Fruit fly (Drosophila melanogaster) whole organism, embryonic: Measurements from ENCODE around the gene CG31687.

ENCODE experiments used
- CG10274 ChIP-seq: fragments of 200-800 bp; sonication (Bioruptor generic); optimal IDR thresholded peaks from 3 replicates; lab custom pipeline; 2017; ENCODE audit warnings: missing biosample characterization, mild to moderate bottlenecking, missing genetic modification characterization
- CG10979 ChIP-seq: fragments of 200-800 bp; sonication (Bioruptor generic); optimal IDR thresholded peaks from 2 replicates; lab custom pipeline; 2018; ENCODE audit warnings: missing biosample characterization, mild to moderate bottlenecking, missing genetic modification characterization, moderate library complexity
- CG11504 ChIP-seq: fragments of 200-800 bp; sonication (Bioruptor generic); optimal IDR thresholded peaks from 3 replicates; lab custom pipeline; 2019; ENCODE audit warnings: missing biosample characterization, mild to moderate bottlenecking, missing genetic modification characterization, moderate library complexity
- CG12219 ChIP-seq: fragments of 200-800 bp; sonication (Bioruptor generic); optimal IDR thresholded peaks from 3 replicates; lab custom pipeline; 2018; ENCODE audit warnings: missing biosample characterization, mild to moderate bottlenecking, missing genetic modification characterization
- CG12299 ChIP-seq: fragments of 200-800 bp; sonication (Bioruptor generic); optimal IDR thresholded peaks from 2 replicates; lab custom pipeline; 2018; ENCODE audit warnings: missing biosample characterization, mild to moderate bottlenecking, missing genetic modification characterization
- CG14710 ChIP-seq: fragments of 200-800 bp; sonication (Bioruptor generic); optimal IDR thresholded peaks from 3 replicates; lab custom pipeline; 2019; ENCODE audit warnings: missing biosample characterization, mild to moderate bottlenecking, missing genetic modification characterization, moderate library complexity
- CG16813 ChIP-seq: fragments of 200-800 bp; sonication (Bioruptor generic); IDR thresholded peaks from 3 replicates; pipeline ENCODE4 v1.3.6; 2022; ENCODE audit warnings: missing biosample characterization, missing genetic modification characterization; ENCODE audit not compliant: partially characterized antibody
- CG17385 ChIP-seq: fragments of 200-800 bp; sonication (Bioruptor generic); optimal IDR thresholded peaks from 3 replicates; lab custom pipeline; 2018; ENCODE audit warnings: missing biosample characterization, mild to moderate bottlenecking, missing genetic modification characterization
- CG17802 ChIP-seq: fragments of 200-800 bp; sonication (Bioruptor generic); optimal IDR thresholded peaks from 2 replicates; lab custom pipeline; 2018; ENCODE audit warnings: missing biosample characterization, mild to moderate bottlenecking, missing genetic modification characterization, moderate library complexity
- CG31365 ChIP-seq: fragments of 200-800 bp; sonication (Bioruptor generic); optimal IDR thresholded peaks from 2 replicates; lab custom pipeline; 2018; ENCODE audit warnings: missing biosample characterization, mild to moderate bottlenecking, missing genetic modification characterization
- CG3838 ChIP-seq: fragments of 200-800 bp; sonication (Bioruptor generic); optimal IDR thresholded peaks from 3 replicates; lab custom pipeline; 2016; ENCODE audit warnings: missing biosample characterization, missing genetic modification characterization
- CG5180 ChIP-seq: fragments of 200-800 bp; sonication (Bioruptor generic); optimal IDR thresholded peaks from 3 replicates; lab custom pipeline; 2017; ENCODE audit warnings: missing biosample characterization, missing genetic modification characterization, mild to moderate bottlenecking, moderate library complexity, missing genetic modification reagents
- CG6254 ChIP-seq: fragments of 200-800 bp; sonication (Bioruptor generic); optimal IDR thresholded peaks from 3 replicates; lab custom pipeline; 2017; ENCODE audit warnings: mild to moderate bottlenecking, missing biosample characterization, missing genetic modification reagents, missing genetic modification characterization
- CG6791 ChIP-seq: fragments of 200-800 bp; sonication (Bioruptor generic); IDR thresholded peaks from 3 replicates; pipeline ENCODE4 v1.3.6; 2022; ENCODE audit warnings: missing biosample characterization, missing genetic modification characterization; ENCODE audit not compliant: partially characterized antibody
- CG7357 ChIP-seq: fragments of 200-800 bp; sonication (Bioruptor generic); IDR thresholded peaks from 3 replicates; pipeline ENCODE4 v1.3.6; 2022; ENCODE audit warnings: missing biosample characterization, missing genetic modification characterization
- CG8281 ChIP-seq: fragments of 200-800 bp; sonication (Bioruptor generic); optimal IDR thresholded peaks from 2 replicates; lab custom pipeline; 2018; ENCODE audit warnings: missing biosample characterization, mild to moderate bottlenecking, missing genetic modification characterization, moderate library complexity
- CG8290 ChIP-seq, 3 experiments: fragments of 200-800 bp; sonication (Bioruptor generic); optimal IDR thresholded peaks; 2 replicates each; lab custom pipeline; 2016 to 2019; ENCODE audit warnings: missing biosample characterization in 3 of 3, missing genetic modification characterization in 3 of 3, mild to moderate bottlenecking in 2 of 3, moderate library complexity in 1 of 3
- CG9437 ChIP-seq: fragments of 200-800 bp; sonication (Bioruptor generic); optimal IDR thresholded peaks from 2 replicates; lab custom pipeline; 2018; ENCODE audit warnings: missing biosample characterization, mild to moderate bottlenecking, missing genetic modification characterization
- Dek ChIP-seq: fragments of 200-800 bp; sonication (Bioruptor generic); optimal IDR thresholded peaks from 3 replicates; lab custom pipeline; 2019; ENCODE audit warnings: missing biosample characterization, mild to moderate bottlenecking, missing genetic modification characterization, moderate library complexity
- Dip2 ChIP-seq: fragments of 200-800 bp; sonication (Bioruptor generic); IDR thresholded peaks from 2 replicates; pipeline ENCODE4 v1.3.6; 2022; ENCODE audit warnings: missing biosample characterization, missing genetic modification characterization
- Drgx ChIP-seq: fragments of 200-800 bp; sonication (Bioruptor generic); IDR thresholded peaks from 2 replicates; pipeline ENCODE4 v1.3.6; 2022; ENCODE audit warnings: missing biosample characterization, missing genetic modification characterization
- Fer2 ChIP-seq: fragments of 200-800 bp; sonication (Bioruptor generic); optimal IDR thresholded peaks from 2 replicates; lab custom pipeline; 2018; ENCODE audit warnings: missing biosample characterization, mild to moderate bottlenecking, missing genetic modification characterization, moderate library complexity
- Gug ChIP-seq: fragments of 200-800 bp; sonication (Bioruptor generic); IDR thresholded peaks from 4 replicates; pipeline ENCODE4 v1.3.6; 2022; ENCODE audit warnings: missing biosample characterization, missing genetic modification characterization
- HmgD ChIP-seq: fragments of 200-800 bp; sonication (Bioruptor generic); optimal IDR thresholded peaks from 3 replicates; lab custom pipeline; 2016; ENCODE audit warnings: missing biosample characterization, missing genetic modification characterization
- Hr39 ChIP-seq: fragments of >200 bp; optimal IDR thresholded peaks from 2 replicates; lab custom pipeline; 2017
- MESR4 ChIP-seq: fragments of 200-800 bp; sonication (Bioruptor generic); optimal IDR thresholded peaks from 2 replicates; lab custom pipeline; 2018; ENCODE audit warnings: missing biosample characterization, mild to moderate bottlenecking, missing genetic modification characterization, moderate library complexity
- Max ChIP-seq: fragments of 200-800 bp; sonication (Bioruptor generic); optimal IDR thresholded peaks from 2 replicates; lab custom pipeline; 2016; ENCODE audit warnings: missing biosample characterization, mild to moderate bottlenecking, missing genetic modification characterization
- Med ChIP-seq: fragments of 200-800 bp; sonication (Bioruptor generic); peaks from one replicate; lab custom pipeline; 2016; ENCODE audit warnings: missing biosample characterization, missing genetic modification characterization, mild to moderate bottlenecking, inconsistent platforms, moderate library complexity
- PHDP ChIP-seq: fragments of 200-800 bp; sonication (Bioruptor generic); optimal IDR thresholded peaks from 3 replicates; lab custom pipeline; 2018; ENCODE audit warnings: missing biosample characterization, mild to moderate bottlenecking, missing genetic modification characterization, moderate library complexity
- Ptx1 ChIP-seq: fragments of 200-800 bp; sonication (Bioruptor generic); IDR thresholded peaks from 2 replicates; pipeline ENCODE4 v1.3.6; 2022; ENCODE audit warnings: missing biosample characterization, missing genetic modification characterization
- Side ChIP-seq: fragments of 200-800 bp; sonication (Bioruptor generic); optimal IDR thresholded peaks from 2 replicates; lab custom pipeline; 2016; ENCODE audit warnings: missing biosample characterization, missing genetic modification characterization
- Six4 ChIP-seq: fragments of 200-800 bp; sonication (Bioruptor generic); optimal IDR thresholded peaks from 2 replicates; lab custom pipeline; 2016; ENCODE audit warnings: missing biosample characterization, missing genetic modification characterization
- Sox102F ChIP-seq: fragments of 200-800 bp; sonication (Bioruptor generic); optimal IDR thresholded peaks from 2 replicates; lab custom pipeline; 2018; ENCODE audit warnings: missing biosample characterization, mild to moderate bottlenecking, missing genetic modification characterization, moderate library complexity
- abd-A ChIP-seq: fragments of 200-800 bp; sonication (Bioruptor generic); optimal IDR thresholded peaks from 3 replicates; lab custom pipeline; 2019; ENCODE audit warnings: missing biosample characterization, mild to moderate bottlenecking, missing genetic modification characterization, moderate library complexity
- bbx ChIP-seq: fragments of 200-800 bp; sonication (Bioruptor generic); IDR thresholded peaks from 2 replicates; pipeline ENCODE4 v1.3.6; 2022; ENCODE audit warnings: missing biosample characterization, missing genetic modification characterization; ENCODE audit not compliant: partially characterized antibody
- br ChIP-seq: fragments of >200 bp; optimal IDR thresholded peaks from 2 replicates; lab custom pipeline; 2017
- caup ChIP-seq: fragments of 200-800 bp; sonication (Bioruptor generic); optimal IDR thresholded peaks from 3 replicates; lab custom pipeline; 2017; ENCODE audit warnings: missing biosample characterization, mild to moderate bottlenecking, missing genetic modification characterization, moderate library complexity; ENCODE audit not compliant: severe bottlenecking
- chif ChIP-seq, 2 experiments: fragments of 200-800 bp; sonication (Bioruptor generic); optimal IDR thresholded peaks; 3 replicates each; lab custom pipeline; 2016; ENCODE audit warnings: missing biosample characterization in 2 of 2, missing genetic modification characterization in 2 of 2
- dimm ChIP-seq: fragments of 200-800 bp; sonication (Bioruptor generic); IDR thresholded peaks from 2 replicates; pipeline ENCODE4 v1.3.6; 2022; ENCODE audit warnings: missing biosample characterization, missing genetic modification characterization
- dmrt11E ChIP-seq: fragments of 200-800 bp; sonication (Bioruptor generic); optimal IDR thresholded peaks from 3 replicates; lab custom pipeline; 2018; ENCODE audit warnings: missing biosample characterization, mild to moderate bottlenecking, missing genetic modification characterization, moderate library complexity
- dysf ChIP-seq: fragments of 200-800 bp; sonication (Bioruptor generic); IDR thresholded peaks from 3 replicates; pipeline ENCODE4 v1.3.6; 2022; ENCODE audit warnings: missing biosample characterization, missing genetic modification characterization
- grau ChIP-seq: fragments of 200-800 bp; optimal IDR thresholded peaks from 3 replicates; lab custom pipeline; 2019; ENCODE audit warnings: missing biosample characterization, mild to moderate bottlenecking, missing genetic modification characterization, moderate library complexity
- hb ChIP-seq: fragments of 200-800 bp; sonication (Bioruptor generic); IDR thresholded peaks from 3 replicates; pipeline ENCODE4 v1.3.6; 2022; ENCODE audit warnings: missing biosample characterization, missing genetic modification characterization; ENCODE audit not compliant: partially characterized antibody
- pan ChIP-seq, 4 experiments: fragments of >200 bp in 3 of 4; fragments of 200-800 bp in 1 of 4; sonication (Bioruptor generic) in 1 of 4; optimal IDR thresholded peaks in 3 of 4; IDR thresholded peaks in 1 of 4; 2 replicates each; pipeline versions ENCODE4 v1.3.6 to Lab custom; 2017 to 2022; ENCODE audit warnings: missing biosample characterization in 2 of 4, missing genetic modification characterization in 2 of 4, mixed read lengths in 1 of 4
- pb ChIP-seq: fragments of 200-800 bp; sonication (Bioruptor generic); optimal IDR thresholded peaks from 3 replicates; lab custom pipeline; 2016; ENCODE audit warnings: missing biosample characterization, missing genetic modification characterization
- phol ChIP-seq: fragments of 200-800 bp; sonication (Bioruptor generic); optimal IDR thresholded peaks from 3 replicates; lab custom pipeline; 2018; ENCODE audit warnings: missing biosample characterization, mild to moderate bottlenecking, missing genetic modification characterization, moderate library complexity
- sens ChIP-seq: fragments of 200-800 bp; sonication (Bioruptor generic); peaks from one replicate; lab custom pipeline; 2016; ENCODE audit warnings: missing biosample characterization, missing genetic modification characterization
- stwl ChIP-seq: fragments of 200-800 bp; sonication (Bioruptor generic); optimal IDR thresholded peaks from 3 replicates; lab custom pipeline; 2018; ENCODE audit warnings: missing biosample characterization, mild to moderate bottlenecking, missing genetic modification characterization, moderate library complexity
- z ChIP-seq: fragments of 200-800 bp; sonication (Bioruptor generic); IDR thresholded peaks from 3 replicates; pipeline ENCODE4 v1.3.6; 2022; ENCODE audit warnings: missing biosample characterization, missing genetic modification characterization

CG31687 gene

DNA sequence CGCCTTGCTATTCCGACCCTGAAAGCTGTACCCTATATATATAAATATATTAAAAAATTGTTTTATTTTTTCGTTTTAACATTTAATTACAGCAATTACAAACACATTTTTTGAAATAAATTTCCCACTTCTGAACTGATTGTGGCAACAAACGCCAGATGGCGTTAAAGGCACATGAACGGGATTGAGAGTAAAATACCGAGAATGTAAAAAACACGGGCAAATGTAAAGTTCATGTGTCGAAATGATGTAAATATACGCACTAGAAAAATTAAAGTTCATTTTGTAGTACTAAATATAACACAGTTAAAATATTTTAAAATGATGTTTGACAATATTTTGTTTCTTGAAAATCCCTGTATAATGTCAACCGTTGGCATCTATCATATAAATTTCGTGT, 14.4 kb downstream of the CG31687 start (continued):
- TF ChIP-seq Fer2 (tag; lab: Kevin White, UChicago) (peak; percentile 7), CG8290 (GFP tag; optimal IDR thresholded peaks at IDR 0.05; lab: Kevin White, UChicago) (no peak), CG8290 (tag; optimal IDR thresholded peaks at IDR 0.05; lab: Kevin White, UChicago) (peak; percentile 23 to 35), CG6254 (peak; percentile 61), Dek (tag; lab: Kevin White, UChicago) (peak; percentile 33), br (no peak), CG17385 (GFP tag; lab: Kevin White, UChicago) (peak; percentile 26), chif (GFP tag; optimal IDR thresholded peaks at IDR 0.05; lab: Kevin White, UChicago) (peak in 1 of 2 experiments; percentile 9), phol (tag; lab: Kevin White, UChicago) (peak; percentile 15), dmrt11E (tag; lab: Kevin White, UChicago) (peak; percentile 36), CG5180 (GFP tag; lab: Kevin White, UChicago) (no peak), CG11504 (tag; lab: Kevin White, UChicago) (peak; percentile 54), CG16813 (peak; percentile 48; the same call in 2 of the 3 replicates), CG7357 (GFP tag; lab: Robert Waterston, UW) (no peak), CG17802 (tag; lab: Kevin White, UChicago) (peak; percentile 13), pan (optimal IDR thresholded peaks at IDR 0.05; lab: Kevin White, UChicago) (no peak), pan (GFP tag; optimal IDR thresholded peaks at IDR 0.05 in 1 of 2, IDR thresholded peaks at IDR 0.05 in 1 of 2) (no peak), Side (GFP tag; lab: Kevin White, UChicago) (no peak), grau (tag; lab: Kevin White, UChicago) (peak; percentile 41), Hr39 (no peak), MESR4 (GFP tag; lab: Kevin White, UChicago) (no peak), CG3838 (GFP tag; lab: Kevin White, UChicago) (no peak), CG10274 (GFP tag; lab: Kevin White, UChicago) (no peak), CG9437 (GFP tag; lab: Kevin White, UChicago) (no peak), PHDP (tag; lab: Kevin White, UChicago) (peak; percentile 45), caup (peak; percentile 12), CG6791 (GFP tag; lab: Robert Waterston, UW) (peak; percentile 64), Med (GFP tag; lab: Kevin White, UChicago) (peak; percentile 79), Drgx (GFP tag; lab: Robert Waterston, UW) (no peak), bbx (peak; percentile 30; the same call in 1 of the 2 replicates), pb (GFP tag; lab: Kevin White, UChicago) (no peak), sens (GFP tag; lab: Kevin White, UChicago) (peak; percentile 13), stwl (peak; percentile 76), Sox102F (GFP tag; lab: Kevin White, UChicago) (peak; percentile 16), dysf (GFP tag; lab: Robert Waterston, UW) (no peak), Six4 (GFP tag; lab: Kevin White, UChicago) (no peak), HmgD (GFP tag; lab: Kevin White, UChicago) (no peak), abd-A (tag; lab: Kevin White, UChicago) (no peak), Max (GFP tag; lab: Kevin White, UChicago) (no peak), dimm (no peak), CG31365 (no peak), Gug (GFP tag; lab: Robert Waterston, UW) (no peak), CG14710 (peak; percentile 34), hb (GFP tag; lab: Robert Waterston, UW) (peak; percentile 27; the same call in 1 of the 3 replicates), CG8281 (tag; lab: Kevin White, UChicago) (no peak), CG12219 (GFP tag; lab: Kevin White, UChicago) (peak; percentile 5), Dip2 (GFP tag; lab: Robert Waterston, UW) (no peak), z (GFP tag; lab: Robert Waterston, UW) (no peak), CG10979 (peak; percentile 63), CG12299 (tag; lab: Kevin White, UChicago) (no peak), Ptx1 (0 out of 2 replicates have a peak, but pooled peaks have one; percentile 33)
